Worm (Caenorhabditis elegans) whole organism, L4 larva: ENCODE measurements around the gene mdt-28.

ENCODE experiments used
- aha-1 ChIP-seq: fragments of 150-350 bp; peaks from one replicate; lab custom pipeline; 2014; ENCODE audit warnings: missing biosample characterization, missing genetic modification characterization
- arid-1 ChIP-seq: fragments of 200-800 bp; sonication (Bioruptor generic); conservative IDR thresholded peaks from 2 replicates; pipeline ENCODE4 v1.3.6; 2022; ENCODE audit warnings: missing genetic modification reagents, missing genetic modification characterization, missing compliant biosample characterization
- ces-1 ChIP-seq: fragments of 150-350 bp; sonication (generic microtip); optimal IDR thresholded peaks from 4 replicates; lab custom pipeline; 2014; ENCODE audit warnings: missing biosample characterization, missing genetic modification reagents, missing genetic modification characterization
- nhr-102 ChIP-seq: sonication (generic microtip); optimal IDR thresholded peaks from 2 replicates; lab custom pipeline; 2016; ENCODE audit warnings: mild to moderate bottlenecking, missing genetic modification characterization, moderate library complexity, missing compliant biosample characterization
- nhr-48 ChIP-seq: sonication (generic microtip); optimal IDR thresholded peaks from 2 replicates; lab custom pipeline; 2016; ENCODE audit warnings: mild to moderate bottlenecking, missing genetic modification characterization, missing compliant biosample characterization
- snpc-4 ChIP-seq: fragments of 150-350 bp; optimal IDR thresholded peaks from 2 replicates; lab custom pipeline; 2014; ENCODE audit warnings: missing biosample characterization, missing genetic modification characterization
- unc-62 ChIP-seq, 3 experiments: fragments of 150-350 bp in 1 of 3; sonication (generic microtip); optimal IDR thresholded peaks in 2 of 3; peaks in 1 of 3; 1 replicate in 1 of 3; 2 replicates in 2 of 3; lab custom pipeline; 2014 to 2017; ENCODE audit warnings: missing biosample characterization in 3 of 3, missing genetic modification characterization in 3 of 3, missing genetic modification reagents in 3 of 3, missing genotype in 1 of 3

ce11 chrV:15533096-15533495 is 42.1 kb downstream of the mdt-28 start, which contains the start of gene F21A3.11:
- no peak for TF ChIP-seq unc-62 (GFP tag; optimal IDR thresholded peaks at IDR 0.05 in 1 of 2; lab: Kevin White, UChicago)
- no peak for TF ChIP-seq unc-62 (tag; optimal IDR thresholded peaks at IDR 0.05; lab: Kevin White, UChicago)
- no peak for TF ChIP-seq ces-1
- TF ChIP-seq arid-1 (GFP tag; lab: Robert Waterston, UW) = no peak
- TF ChIP-seq aha-1 (tag; lab: Kevin White, UChicago) = no peak
- TF ChIP-seq snpc-4 (tag; lab: Kevin White, UChicago) = no peak
- TF ChIP-seq nhr-102 = no peak
- TF ChIP-seq nhr-48 = no peak
